Worm (Caenorhabditis elegans) whole organism, L3 larva: ENCODE results near the gene F38A5.2.

ENCODE experiments used
- aly-2 ChIP-seq: fragments of 150-350 bp; optimal IDR thresholded peaks from 2 replicates; lab custom pipeline; 2014; ENCODE audit warnings: missing biosample characterization, missing genetic modification characterization
- ama-1 ChIP-seq: fragments of 150-350 bp; optimal IDR thresholded peaks from 2 replicates; lab custom pipeline; 2018
- elt-1 ChIP-seq: fragments of 150-350 bp; optimal IDR thresholded peaks from 2 replicates; lab custom pipeline; 2014; ENCODE audit warnings: missing biosample characterization, missing genetic modification characterization
- lin-15B ChIP-seq: fragments of 150-350 bp; optimal IDR thresholded peaks from 2 replicates; lab custom pipeline; 2014; ENCODE audit warnings: missing biosample characterization, missing genetic modification characterization
- sea-2 ChIP-seq: fragments of 150-350 bp; sonication (generic microtip); optimal IDR thresholded peaks from 4 replicates; lab custom pipeline; 2014; ENCODE audit warnings: missing biosample characterization, missing genetic modification reagents, missing genetic modification characterization
- snpc-4 ChIP-seq: fragments of 150-350 bp; optimal IDR thresholded peaks from 2 replicates; lab custom pipeline; 2014; ENCODE audit warnings: missing biosample characterization, missing genetic modification characterization

- TF ChIP-seq ama-1 (lab: Kevin White, UChicago) (no peak), snpc-4 (tag; lab: Kevin White, UChicago) (no peak), lin-15B (no peak), sea-2 (GFP tag; lab: Kevin White, UChicago) (no peak), aly-2 (tag; lab: Kevin White, UChicago) (no peak), elt-1 (tag; lab: Kevin White, UChicago) (no peak)
Observed at ce11 chrIV:6552036-6552435, 33.2 kb downstream of the F38A5.2 start.
